Fruit fly (Drosophila melanogaster) whole organism: Measurements from ENCODE around the gene Mur18B.

ENCODE experiments used
- CG8478 ChIP-seq: fragments of >200 bp; optimal IDR thresholded peaks from 2 replicates; lab custom pipeline; 2018; ENCODE audit warnings: inconsistent platforms
- Dll ChIP-seq: fragments of >200 bp; optimal IDR thresholded peaks from 2 replicates; lab custom pipeline; 2017
- EcR ChIP-seq, 2 experiments: fragments of >200 bp; optimal IDR thresholded peaks; 2 replicates each; lab custom pipeline; 2017; ENCODE audit warnings: missing biosample characterization in 2 of 2, missing genetic modification characterization in 2 of 2, missing genetic modification reagents in 2 of 2
- pan ChIP-seq: fragments of >200 bp; optimal IDR thresholded peaks from 2 replicates; lab custom pipeline; 2017
- usp ChIP-seq: fragments of >200 bp; optimal IDR thresholded peaks from 2 replicates; lab custom pipeline; 2017; ENCODE audit warnings: missing biosample characterization, missing genetic modification characterization, mixed read lengths

DNA sequence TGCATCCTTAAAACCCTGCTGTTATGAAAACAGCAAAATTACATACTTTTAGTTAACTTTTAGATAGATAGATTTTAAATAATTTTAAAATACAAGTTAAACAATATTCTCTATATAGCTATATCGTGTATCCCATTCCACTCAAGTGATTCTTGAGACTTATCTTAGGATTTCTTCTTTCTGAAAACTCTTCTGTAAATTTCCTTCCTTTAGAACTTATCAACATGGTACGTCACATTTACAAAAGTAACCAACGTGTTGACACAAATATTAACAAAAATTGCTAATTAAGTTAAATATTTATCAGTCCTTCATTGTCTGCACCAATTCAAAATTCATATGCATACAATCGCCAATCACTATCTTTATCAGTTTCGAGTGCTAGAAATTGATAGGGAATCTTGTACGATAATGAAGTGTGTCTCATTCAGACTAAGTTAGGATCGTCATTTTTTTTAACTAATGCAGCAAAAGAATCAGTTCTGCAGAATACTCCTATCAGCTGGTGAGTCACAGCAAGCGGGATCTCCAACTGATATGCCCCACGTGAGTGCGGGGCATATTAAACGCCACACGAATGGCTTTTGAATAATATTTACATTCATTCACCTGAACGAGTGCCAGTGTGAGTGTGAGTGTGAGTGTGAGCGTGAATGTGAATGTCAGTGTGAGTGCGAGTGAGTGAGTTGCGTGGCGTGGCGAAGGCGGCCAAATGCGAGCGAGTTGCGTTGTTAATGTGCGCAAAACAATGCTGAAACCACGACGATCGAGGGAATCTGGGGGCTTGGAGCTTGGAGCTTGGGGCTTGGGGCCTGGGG lies 45.3 kb upstream of the Mur18B start:
- TF ChIP-seq pan, result peak; percentile 84
- no peak for TF ChIP-seq Dll
- TF ChIP-seq usp (GFP tag; lab: Kevin White, UChicago), result no peak
- TF ChIP-seq CG8478 (lab: Kevin White, UChicago), result no peak
- no peak for TF ChIP-seq EcR (GFP tag; optimal IDR thresholded peaks at IDR 0.05; lab: Kevin White, UChicago)
